Fruit fly (Drosophila melanogaster) whole organism, prepupa: Measurements from ENCODE around the gene CG1116.
A peak's percentile ranks its signal among the peaks of the same experiment; 100 is the strongest.

Experiments
- Blimp-1 ChIP-seq: fragments of 200-800 bp; sonication (Bioruptor generic); optimal IDR thresholded peaks from 3 replicates; lab custom pipeline; 2017; ENCODE audit warnings: missing biosample characterization, missing genetic modification characterization, mild to moderate bottlenecking, moderate library complexity, missing genetic modification reagents
- CG10631 ChIP-seq: fragments of 200-800 bp; sonication (Bioruptor generic); optimal IDR thresholded peaks from 2 replicates; lab custom pipeline; 2016; ENCODE audit warnings: missing biosample characterization, missing genetic modification characterization
- CG10669 ChIP-seq: fragments of 200-800 bp; sonication (Bioruptor generic); optimal IDR thresholded peaks from 3 replicates; lab custom pipeline; 2018; ENCODE audit warnings: missing biosample characterization, mild to moderate bottlenecking, missing genetic modification characterization, moderate library complexity
- CG15336 ChIP-seq: fragments of 200-800 bp; sonication (Bioruptor generic); IDR thresholded peaks from 2 replicates; pipeline ENCODE4 v1.3.6; 2022; ENCODE audit warnings: missing biosample characterization, missing genetic modification characterization
- CG1621 ChIP-seq: fragments of 200-800 bp; sonication (Bioruptor generic); optimal IDR thresholded peaks from 3 replicates; lab custom pipeline; 2018; ENCODE audit warnings: missing biosample characterization, mild to moderate bottlenecking, missing genetic modification characterization
- CG16779 ChIP-seq: fragments of 200-800 bp; sonication (Bioruptor generic); optimal IDR thresholded peaks from 3 replicates; lab custom pipeline; 2017; ENCODE audit warnings: missing biosample characterization, mild to moderate bottlenecking, missing genetic modification characterization
- CG3032 ChIP-seq: fragments of 200-800 bp; optimal IDR thresholded peaks from 2 replicates; lab custom pipeline; 2019; ENCODE audit warnings: missing biosample characterization, mild to moderate bottlenecking, missing genetic modification characterization, moderate library complexity
- CG32006 ChIP-seq: fragments of 200-800 bp; sonication (Bioruptor generic); optimal IDR thresholded peaks from 3 replicates; lab custom pipeline; 2017; ENCODE audit warnings: missing biosample characterization, mild to moderate bottlenecking, missing genetic modification characterization
- CG3919 ChIP-seq: fragments of 200-800 bp; sonication (Bioruptor generic); optimal IDR thresholded peaks from 3 replicates; lab custom pipeline; 2016; ENCODE audit warnings: missing biosample characterization, missing genetic modification characterization
- CG6163 ChIP-seq: fragments of 200-800 bp; sonication (Bioruptor generic); IDR thresholded peaks from 3 replicates; pipeline ENCODE4 v1.3.6; 2022; ENCODE audit warnings: missing biosample characterization, missing genetic modification characterization
- CG6276 ChIP-seq: fragments of 200-800 bp; sonication (Bioruptor generic); optimal IDR thresholded peaks from 2 replicates; lab custom pipeline; 2017; ENCODE audit warnings: missing biosample characterization, mild to moderate bottlenecking, missing genetic modification characterization
- CG6808 ChIP-seq: fragments of 200-800 bp; sonication (Bioruptor generic); optimal IDR thresholded peaks from 3 replicates; lab custom pipeline; 2017; ENCODE audit warnings: missing biosample characterization, missing genetic modification characterization, mild to moderate bottlenecking, moderate library complexity, missing genetic modification reagents
- CG6854 ChIP-seq: fragments of 200-800 bp; sonication (Bioruptor generic); optimal IDR thresholded peaks from 2 replicates; lab custom pipeline; 2017; ENCODE audit warnings: missing biosample characterization, mild to moderate bottlenecking, missing genetic modification characterization
- CG7368 ChIP-seq: fragments of 200-800 bp; sonication (Bioruptor generic); optimal IDR thresholded peaks from 3 replicates; lab custom pipeline; 2016; ENCODE audit warnings: missing biosample characterization, missing genetic modification characterization
- CG8119 ChIP-seq: fragments of 200-800 bp; sonication (Bioruptor generic); IDR thresholded peaks from 3 replicates; pipeline ENCODE4 v1.3.6; 2022; ENCODE audit warnings: missing biosample characterization, missing genetic modification characterization
- CG8319 ChIP-seq: fragments of 200-800 bp; sonication (Bioruptor generic); optimal IDR thresholded peaks from 3 replicates; lab custom pipeline; 2016; ENCODE audit warnings: missing biosample characterization, missing genetic modification characterization
- CG8632 ChIP-seq: fragments of 200-800 bp; sonication (Bioruptor generic); optimal IDR thresholded peaks from 3 replicates; lab custom pipeline; 2016; ENCODE audit warnings: missing biosample characterization, missing genetic modification characterization
- Eip75B ChIP-seq: fragments of 200-800 bp; sonication (Bioruptor generic); optimal IDR thresholded peaks from 3 replicates; lab custom pipeline; 2016; ENCODE audit warnings: missing biosample characterization, missing genetic modification characterization
- Eip93F ChIP-seq: fragments of 200-800 bp; sonication (Bioruptor generic); optimal IDR thresholded peaks from 2 replicates; lab custom pipeline; 2016; ENCODE audit warnings: missing biosample characterization, mild to moderate bottlenecking, missing genetic modification characterization
- Ets21C ChIP-seq: fragments of 200-800 bp; sonication (Bioruptor generic); optimal IDR thresholded peaks from 3 replicates; lab custom pipeline; 2016; ENCODE audit warnings: missing biosample characterization, missing genetic modification characterization
- Ets96B ChIP-seq: fragments of 200-800 bp; optimal IDR thresholded peaks from 2 replicates; lab custom pipeline; 2019; ENCODE audit warnings: missing biosample characterization, mild to moderate bottlenecking, missing genetic modification characterization, moderate library complexity
- Gug ChIP-seq: fragments of 200-800 bp; sonication (Bioruptor generic); IDR thresholded peaks from 2 replicates; pipeline ENCODE4 v1.3.6; 2022; ENCODE audit warnings: missing biosample characterization, missing genetic modification characterization
- Hr38 ChIP-seq: sonication (Bioruptor generic); optimal IDR thresholded peaks from 2 replicates; lab custom pipeline; 2016; ENCODE audit warnings: missing biosample characterization, missing genetic modification characterization
- Hr39 ChIP-seq: fragments of 200-800 bp; sonication (Bioruptor generic); optimal IDR thresholded peaks from 2 replicates; lab custom pipeline; 2016; ENCODE audit warnings: missing biosample characterization, missing genetic modification characterization
- Hr4 ChIP-seq: fragments of 200-800 bp; sonication (Bioruptor generic); optimal IDR thresholded peaks from 3 replicates; lab custom pipeline; 2016; ENCODE audit warnings: missing biosample characterization, missing genetic modification characterization
- Lpt ChIP-seq: fragments of 200-800 bp; sonication (Bioruptor generic); optimal IDR thresholded peaks from 3 replicates; lab custom pipeline; 2016; ENCODE audit warnings: missing biosample characterization, missing genetic modification characterization
- OdsH ChIP-seq: fragments of 200-800 bp; sonication (Bioruptor generic); optimal IDR thresholded peaks from 3 replicates; lab custom pipeline; 2016; ENCODE audit warnings: missing biosample characterization, missing genetic modification characterization
- Smox ChIP-seq: fragments of 200-800 bp; sonication (Bioruptor generic); optimal IDR thresholded peaks from 3 replicates; lab custom pipeline; 2016; ENCODE audit warnings: missing biosample characterization, missing genetic modification characterization
- Sox102F ChIP-seq: fragments of 200-800 bp; sonication (Bioruptor generic); optimal IDR thresholded peaks from 2 replicates; lab custom pipeline; 2016; ENCODE audit warnings: missing biosample characterization, mild to moderate bottlenecking, missing genetic modification characterization
- Sox14 ChIP-seq: fragments of 200-800 bp; sonication (Bioruptor generic); optimal IDR thresholded peaks from 3 replicates; lab custom pipeline; 2016; ENCODE audit warnings: missing biosample characterization, missing genetic modification characterization
- Sox15 ChIP-seq: fragments of 200-800 bp; sonication (Bioruptor generic); optimal IDR thresholded peaks from 3 replicates; lab custom pipeline; 2016; ENCODE audit warnings: missing biosample characterization, missing genetic modification characterization
- acj6 ChIP-seq: fragments of 200-800 bp; sonication (Bioruptor generic); optimal IDR thresholded peaks from 3 replicates; lab custom pipeline; 2016; ENCODE audit warnings: missing biosample characterization, missing genetic modification characterization
- dac ChIP-seq: fragments of 200-800 bp; sonication (Bioruptor generic); optimal IDR thresholded peaks from 2 replicates; lab custom pipeline; 2017; ENCODE audit warnings: missing biosample characterization, mild to moderate bottlenecking, missing genetic modification characterization
- dsx ChIP-seq: fragments of 200-800 bp; optimal IDR thresholded peaks from 3 replicates; lab custom pipeline; 2019; ENCODE audit warnings: missing biosample characterization, mild to moderate bottlenecking, missing genetic modification characterization, moderate library complexity; ENCODE audit not compliant: poor library complexity, severe bottlenecking
- eg ChIP-seq: fragments of 200-800 bp; sonication (Bioruptor generic); IDR thresholded peaks from 3 replicates; pipeline ENCODE4 v1.3.6; 2022; ENCODE audit warnings: missing biosample characterization, missing genetic modification characterization
- esn ChIP-seq: fragments of 200-800 bp; sonication (Bioruptor generic); optimal IDR thresholded peaks from 2 replicates; lab custom pipeline; 2016; ENCODE audit warnings: missing biosample characterization, mild to moderate bottlenecking, missing genetic modification characterization, moderate library complexity
- fd59A ChIP-seq: fragments of 200-800 bp; sonication (Bioruptor generic); optimal IDR thresholded peaks from 2 replicates; lab custom pipeline; 2017; ENCODE audit warnings: missing biosample characterization, mild to moderate bottlenecking, missing genetic modification characterization, missing genetic modification reagents
- net ChIP-seq: fragments of 200-800 bp; sonication (Bioruptor generic); optimal IDR thresholded peaks from 3 replicates; lab custom pipeline; 2016; ENCODE audit warnings: missing biosample characterization, missing genetic modification characterization
- pdm3 ChIP-seq: fragments of 200-800 bp; sonication (Bioruptor generic); optimal IDR thresholded peaks from 3 replicates; lab custom pipeline; 2016; ENCODE audit warnings: missing biosample characterization, missing genetic modification characterization
- salr ChIP-seq, 2 experiments: fragments of 200-800 bp; sonication (Bioruptor generic); optimal IDR thresholded peaks; 3 replicates each; lab custom pipeline; 2016 to 2018; ENCODE audit warnings: missing biosample characterization in 2 of 2, missing genetic modification characterization in 2 of 2, mild to moderate bottlenecking in 1 of 2
- ss ChIP-seq, 2 experiments: fragments of 200-800 bp; sonication (Bioruptor generic); optimal IDR thresholded peaks; 2 replicates in 1 of 2; 3 replicates in 1 of 2; lab custom pipeline; 2017 to 2018; ENCODE audit warnings: mild to moderate bottlenecking in 2 of 2, missing biosample characterization in 2 of 2, missing genetic modification characterization in 2 of 2, moderate library complexity in 1 of 2
- topi ChIP-seq: fragments of 200-800 bp; sonication (Bioruptor generic); optimal IDR thresholded peaks from 3 replicates; lab custom pipeline; 2016; ENCODE audit warnings: missing biosample characterization, missing genetic modification characterization
- vri ChIP-seq: fragments of 200-800 bp; sonication (Bioruptor generic); optimal IDR thresholded peaks from 3 replicates; lab custom pipeline; 2016; ENCODE audit warnings: missing biosample characterization, mild to moderate bottlenecking, missing genetic modification characterization

Gene CG1116

DNA sequence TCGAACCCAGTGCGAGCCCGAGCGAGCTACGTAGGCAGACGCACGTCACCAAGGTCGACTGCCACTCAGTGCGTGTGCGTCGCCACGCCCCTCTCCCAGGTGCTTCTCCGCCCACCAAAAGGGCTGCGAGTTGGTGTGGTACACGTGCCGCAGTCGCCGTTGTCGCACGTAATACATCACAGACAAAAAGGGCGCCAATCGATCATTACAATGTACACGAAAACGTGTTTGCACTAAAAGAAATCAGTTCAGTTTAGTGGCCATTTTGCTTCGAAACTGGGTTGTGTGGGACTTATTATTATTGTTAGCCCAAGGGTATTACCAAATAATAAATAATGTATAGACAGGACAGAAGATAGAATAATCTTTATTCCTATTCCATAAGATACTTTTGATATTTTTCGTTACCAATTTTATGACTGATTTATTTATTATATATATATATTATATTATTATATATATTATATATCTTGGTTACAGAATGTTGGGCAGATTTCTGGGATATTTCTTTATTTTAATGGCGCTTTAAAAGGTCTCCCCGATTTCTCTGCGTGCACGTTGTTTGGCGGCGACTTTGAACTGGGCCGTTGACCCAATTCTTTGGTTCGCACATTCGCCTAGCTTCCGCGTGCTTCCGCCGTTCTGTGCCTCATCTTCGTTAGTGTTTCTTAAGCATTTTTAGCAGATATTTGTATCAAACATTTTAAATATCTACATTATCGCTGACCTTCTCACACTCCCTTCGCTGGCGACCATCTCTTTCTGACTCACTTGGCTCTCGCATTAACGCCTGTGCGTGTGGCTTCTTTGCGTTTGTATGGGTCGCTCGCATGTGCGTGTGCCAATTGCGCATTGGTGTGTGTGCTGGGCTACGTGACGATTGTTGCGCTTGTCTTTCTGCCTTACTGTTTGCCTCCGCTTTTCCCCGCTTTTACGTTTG is 44.1 kb downstream of the CG1116 start (continued):
- TF ChIP-seq CG7368 (peak; percentile 27), Hr39 (GFP tag; lab: Kevin White, UChicago) (peak; percentile 4), CG8632 (GFP tag; lab: Kevin White, UChicago) (peak; percentile 73), Gug (no peak; the same call in 1 of the 2 replicates), CG3032 (tag; lab: Kevin White, UChicago) (peak; percentile 81), CG15336 (GFP tag; lab: Robert Waterston, UW) (no peak; the same call in none of the 2 replicates), Hr38 (GFP tag; lab: Kevin White, UChicago) (no peak), ss (GFP tag; optimal IDR thresholded peaks at IDR 0.05; lab: Kevin White, UChicago) (peak; percentile 63 to 65), dac (no peak), Ets96B (tag; lab: Kevin White, UChicago) (peak; percentile 69), OdsH (GFP tag; lab: Kevin White, UChicago) (peak; percentile 49), topi (GFP tag; lab: Kevin White, UChicago) (peak; percentile 26), Sox15 (GFP tag; lab: Kevin White, UChicago) (peak; percentile 35), CG6276 (GFP tag; lab: Kevin White, UChicago) (peak; percentile 61), CG1621 (tag; lab: Kevin White, UChicago) (no peak), eg (GFP tag; lab: Robert Waterston, UW) (no peak; the same call in 2 of the 3 replicates), CG6854 (no peak), esn (peak; percentile 46)

- TF ChIP-seq CG1621 (tag; lab: Kevin White, UChicago), result peak; percentile 33
- TF ChIP-seq Eip93F (GFP tag; lab: Kevin White, UChicago), result no peak
- no peak for TF ChIP-seq net (GFP tag; lab: Kevin White, UChicago)
- peak; percentile 58 for TF ChIP-seq topi (GFP tag; lab: Kevin White, UChicago)
- peak; percentile 1 for TF ChIP-seq CG8632 (GFP tag; lab: Kevin White, UChicago)
- no peak for TF ChIP-seq Gug
- peak; percentile 69 for TF ChIP-seq esn
- peak; percentile 35 for TF ChIP-seq CG8319
- peak; percentile 44 for TF ChIP-seq Smox (GFP tag; lab: Kevin White, UChicago)
- TF ChIP-seq CG3919, result no peak
- peak; percentile 62 for TF ChIP-seq CG6276 (GFP tag; lab: Kevin White, UChicago)
- TF ChIP-seq Sox102F (GFP tag; lab: Kevin White, UChicago), result peak; percentile 55
- TF ChIP-seq CG8119 (GFP tag; lab: Robert Waterston, UW), result no peak
- peak; percentile 67 for TF ChIP-seq CG32006 (GFP tag; lab: Kevin White, UChicago)
- TF ChIP-seq Hr4 (GFP tag; lab: Kevin White, UChicago), result peak; percentile 50
- peak; percentile 11 for TF ChIP-seq CG7368
- no peak for TF ChIP-seq Lpt (GFP tag; lab: Kevin White, UChicago)
- peak; percentile 36 for TF ChIP-seq CG10631 (GFP tag; lab: Kevin White, UChicago)
- peak; percentile 43 for TF ChIP-seq Eip75B (GFP tag; lab: Kevin White, UChicago)
- TF ChIP-seq Ets96B (tag; lab: Kevin White, UChicago), result peak; percentile 53
- peak; percentile 50 for TF ChIP-seq pdm3 (GFP tag; lab: Kevin White, UChicago)
- no peak for TF ChIP-seq CG6163
- TF ChIP-seq acj6 (GFP tag; lab: Kevin White, UChicago), result peak; percentile 43
- TF ChIP-seq salr (GFP tag; optimal IDR thresholded peaks at IDR 0.05; lab: Kevin White, UChicago), result peak in 1 of 2 experiments; percentile 57
- peak; percentile 4 for TF ChIP-seq dac
- TF ChIP-seq Hr39 (GFP tag; lab: Kevin White, UChicago), result peak; percentile 49
- TF ChIP-seq Sox14, result peak; percentile 37
- peak; percentile 49 for TF ChIP-seq fd59A
- TF ChIP-seq Ets21C, result peak; percentile 44
- peak; percentile 10 for TF ChIP-seq dsx (GFP tag; lab: Kevin White, UChicago)
- TF ChIP-seq CG6808 (GFP tag; lab: Kevin White, UChicago), result peak; percentile 60
- no peak for TF ChIP-seq eg (GFP tag; lab: Robert Waterston, UW)
- peak; percentile 72 for TF ChIP-seq vri (GFP tag; lab: Kevin White, UChicago)
- peak; percentile 6 for TF ChIP-seq CG16779 (tag; lab: Kevin White, UChicago)
- peak; percentile 52 for TF ChIP-seq CG10669 (GFP tag; lab: Kevin White, UChicago)
- peak; percentile 10 for TF ChIP-seq Blimp-1 (GFP tag; lab: Kevin White, UChicago)
Measured at dm6 chr3R:5264251-5265098, 45.0 kb downstream of the CG1116 start.
